Fruit fly (Drosophila melanogaster) Kc167 (cell line): ENCODE data around the gene lmd.
A peak's percentile ranks its signal among the peaks of the same experiment; 100 is the strongest.

Experiments
- Myc ChIP-seq: fragments of >200 bp; optimal IDR thresholded peaks from 2 replicates; lab custom pipeline; 2017; ENCODE audit warnings: missing external identifiers
- Sin3A ChIP-seq: fragments of >200 bp; optimal IDR thresholded peaks from 2 replicates; lab custom pipeline; 2018; ENCODE audit warnings: missing external identifiers
- h ChIP-seq: fragments of >200 bp; optimal IDR thresholded peaks from 3 replicates; lab custom pipeline; 2018; ENCODE audit warnings: missing external identifiers
- insv ChIP-seq: fragments of >200 bp; optimal IDR thresholded peaks from 3 replicates; lab custom pipeline; 2018; ENCODE audit warnings: missing external identifiers
- psq ChIP-seq: fragments of >200 bp; optimal IDR thresholded peaks from 2 replicates; lab custom pipeline; 2017; ENCODE audit warnings: missing external identifiers
- ttk ChIP-seq: sonication (Bioruptor generic); optimal IDR thresholded peaks from 2 replicates; lab custom pipeline; 2017; ENCODE audit warnings: missing external identifiers

lmd gene

dm6 chr3R:23026652-23027427 is at the start of gene lmd:
Gene lmd (minus strand): TSS chr3R:23026713.
- no peak for TF ChIP-seq Myc
- TF ChIP-seq Sin3A = no peak
- TF ChIP-seq h (lab: Kevin White, UChicago) = no peak
- TF ChIP-seq psq (lab: Kevin White, UChicago) = no peak
- TF ChIP-seq ttk (lab: Kevin White, UChicago) = no peak
- TF ChIP-seq insv (lab: Kevin White, UChicago) = no peak

- TF ChIP-seq psq (lab: Kevin White, UChicago) = no peak
- no peak for TF ChIP-seq ttk (lab: Kevin White, UChicago)
- no peak for TF ChIP-seq Sin3A
- no peak for TF ChIP-seq Myc
- no peak for TF ChIP-seq h (lab: Kevin White, UChicago)
- TF ChIP-seq insv (lab: Kevin White, UChicago) = no peak
Measured at dm6 chr3R:23074480-23074879, 48.0 kb upstream of the lmd start.

dm6 chr3R:23067209-23067826 is 40.8 kb upstream of the lmd start, which contains the start of gene CG17111:
Gene CG17111 (minus strand): TSS chr3R:23067259.
- TF ChIP-seq Myc (no peak), Sin3A (no peak), h (lab: Kevin White, UChicago) (no peak), ttk (lab: Kevin White, UChicago) (no peak), insv (lab: Kevin White, UChicago) (no peak)

dm6 chr3R:23061209-23061608 is 34.7 kb upstream of the lmd start, which contains the start of the genes sav and Ublcp1:
Gene sav (minus strand): TSS chr3R:23061304.
Gene Ublcp1 (plus strand): TSS chr3R:23061493.
- TF ChIP-seq psq (lab: Kevin White, UChicago) (no peak), h (lab: Kevin White, UChicago) (no peak), insv (lab: Kevin White, UChicago) (no peak), Myc (no peak), Sin3A (no peak)

- TF ChIP-seq ttk (lab: Kevin White, UChicago) (peak; percentile 92), h (lab: Kevin White, UChicago) (no peak)
Measured at dm6 chr3R:23060166-23060565, 33.7 kb upstream of the lmd start.

- TF ChIP-seq psq (lab: Kevin White, UChicago) (no peak), Sin3A (no peak), ttk (lab: Kevin White, UChicago) (no peak), insv (lab: Kevin White, UChicago) (no peak), Myc (no peak), h (lab: Kevin White, UChicago) (no peak)
Measured at dm6 chr3R:23058858-23059257, 32.3 kb upstream of the lmd start, which contains the start of gene Ctns. Gene Ctns (minus strand): TSS chr3R:23058958.

dm6 chr3R:23057390-23057789 is 30.9 kb upstream of the lmd start:
- TF ChIP-seq h (lab: Kevin White, UChicago) (no peak), Myc (no peak), psq (lab: Kevin White, UChicago) (no peak), insv (lab: Kevin White, UChicago) (no peak), Sin3A (no peak), ttk (lab: Kevin White, UChicago) (no peak)

- no peak for TF ChIP-seq insv (lab: Kevin White, UChicago)
- no peak for TF ChIP-seq h (lab: Kevin White, UChicago)
- no peak for TF ChIP-seq ttk (lab: Kevin White, UChicago)
- TF ChIP-seq Myc = no peak
- TF ChIP-seq Sin3A = no peak
- TF ChIP-seq psq (lab: Kevin White, UChicago) = no peak
Measured at dm6 chr3R:23056753-23057152, 30.2 kb upstream of the lmd start.

dm6 chr3R:23056113-23056512 is 29.6 kb upstream of the lmd start:
- TF ChIP-seq h (lab: Kevin White, UChicago) (no peak), ttk (lab: Kevin White, UChicago) (peak; percentile 100)

- TF ChIP-seq ttk (lab: Kevin White, UChicago) = no peak
- no peak for TF ChIP-seq Sin3A
- no peak for TF ChIP-seq h (lab: Kevin White, UChicago)
- TF ChIP-seq psq (lab: Kevin White, UChicago) = no peak
- no peak for TF ChIP-seq Myc
- TF ChIP-seq insv (lab: Kevin White, UChicago) = no peak
Measured at dm6 chr3R:23053936-23054335, 27.4 kb upstream of the lmd start, which contains the start of gene p53. Gene p53 (minus strand): TSS chr3R:23054082.

dm6 chr3R:23053135-23053730 is 26.7 kb upstream of the lmd start:
- TF ChIP-seq Myc (no peak), h (lab: Kevin White, UChicago) (no peak), insv (lab: Kevin White, UChicago) (no peak), psq (lab: Kevin White, UChicago) (no peak), Sin3A (no peak), ttk (lab: Kevin White, UChicago) (no peak)

- TF ChIP-seq ttk (lab: Kevin White, UChicago) (peak; percentile 97), Sin3A (no peak)
Measured at dm6 chr3R:23051639-23052125, 25.2 kb upstream of the lmd start, which contains the start of gene Gr94a. Gene Gr94a (plus strand): TSS chr3R:23051689.
